Worm (Caenorhabditis elegans) whole organism, midembryonic: ENCODE data around the gene eas-1.

ENCODE experiments used
- T22C8.4 ChIP-seq: fragments of 200-800 bp; sonication (Bioruptor generic); IDR thresholded peaks from 2 replicates; pipeline ENCODE4 v1.3.6; 2022; ENCODE audit warnings: missing genetic modification characterization, missing compliant biosample characterization
- cog-1 ChIP-seq: sonication (generic microtip); optimal IDR thresholded peaks from 2 replicates; lab custom pipeline; 2016; ENCODE audit warnings: missing genetic modification characterization, missing compliant biosample characterization
- flt-1 ChIP-seq: fragments of 200-800 bp; sonication (Bioruptor generic); IDR thresholded peaks from 2 replicates; pipeline ENCODE4 v1.3.6; 2022; ENCODE audit warnings: missing genetic modification characterization, missing compliant biosample characterization
- klf-2 ChIP-seq: fragments of 200-800 bp; sonication (Bioruptor generic); conservative IDR thresholded peaks from 2 replicates; pipeline ENCODE4 v1.3.6; 2022; ENCODE audit warnings: missing genetic modification reagents, missing genetic modification characterization, missing compliant biosample characterization
- med-1 ChIP-seq: sonication (generic microtip); optimal IDR thresholded peaks from 2 replicates; lab custom pipeline; 2017; ENCODE audit warnings: missing genetic modification characterization, mild to moderate bottlenecking, missing compliant biosample characterization, antibody characterized with exemption, missing genetic modification reagents; ENCODE audit not compliant: insufficient read depth
- ref-1 ChIP-seq: fragments of 200-800 bp; sonication (Bioruptor generic); conservative IDR thresholded peaks from 2 replicates; pipeline ENCODE4 v1.3.6; 2022; ENCODE audit warnings: missing genetic modification reagents, missing genetic modification characterization, missing compliant biosample characterization
- tab-1 ChIP-seq: fragments of 200-800 bp; sonication (Bioruptor generic); IDR thresholded peaks from 2 replicates; pipeline ENCODE4 v1.3.6; 2022; ENCODE audit warnings: missing genetic modification characterization, missing compliant biosample characterization
- ztf-23 ChIP-seq: fragments of 200-800 bp; sonication (Bioruptor generic); IDR thresholded peaks from 2 replicates; pipeline ENCODE4 v1.3.6; 2022; ENCODE audit warnings: missing genetic modification reagents, missing genetic modification characterization, missing compliant biosample characterization
- ztf-29 ChIP-seq: fragments of 200-800 bp; sonication (Bioruptor generic); IDR thresholded peaks from 2 replicates; pipeline ENCODE4 v1.3.6; 2022; ENCODE audit warnings: missing genetic modification reagents, missing genetic modification characterization, missing compliant biosample characterization

The eas-1 gene

ce11 chrII:4736585-4736984, 3.6 kb upstream of the eas-1 start:
- no peak for TF ChIP-seq cog-1 (tag; lab: Kevin White, UChicago)
- TF ChIP-seq flt-1 (GFP tag; lab: Robert Waterston, UW) = no peak
- no peak for TF ChIP-seq ref-1 (GFP tag; lab: Robert Waterston, UW)
- TF ChIP-seq T22C8.4 (GFP tag; lab: Robert Waterston, UW) = no peak
- no peak for TF ChIP-seq ztf-29
- no peak for TF ChIP-seq tab-1 (GFP tag; lab: Robert Waterston, UW)
- no peak for TF ChIP-seq ztf-23 (GFP tag; lab: Robert Waterston, UW)

ce11 chrII:4737348-4737747, 2.9 kb upstream of the eas-1 start, which contains the start of gene ctsa-1.1:
Gene ctsa-1.1, plus strand, starts transcription at chrII:4737648.
- TF ChIP-seq ztf-29 (no peak), ztf-23 (GFP tag; lab: Robert Waterston, UW) (no peak), ref-1 (GFP tag; lab: Robert Waterston, UW) (no peak), cog-1 (tag; lab: Kevin White, UChicago) (no peak), tab-1 (GFP tag; lab: Robert Waterston, UW) (no peak), T22C8.4 (GFP tag; lab: Robert Waterston, UW) (no peak), flt-1 (GFP tag; lab: Robert Waterston, UW) (no peak), med-1 (GFP tag; lab: Kevin White, UChicago) (no peak), klf-2 (GFP tag; lab: Robert Waterston, UW) (no peak)

- no peak for TF ChIP-seq flt-1 (GFP tag; lab: Robert Waterston, UW)
Measured at ce11 chrII:4741527-4742187, 1.4 kb downstream of the eas-1 start, which contains the start of gene acs-11. Gene acs-11, plus strand, starts transcription at chrII:4742137.

DNA sequence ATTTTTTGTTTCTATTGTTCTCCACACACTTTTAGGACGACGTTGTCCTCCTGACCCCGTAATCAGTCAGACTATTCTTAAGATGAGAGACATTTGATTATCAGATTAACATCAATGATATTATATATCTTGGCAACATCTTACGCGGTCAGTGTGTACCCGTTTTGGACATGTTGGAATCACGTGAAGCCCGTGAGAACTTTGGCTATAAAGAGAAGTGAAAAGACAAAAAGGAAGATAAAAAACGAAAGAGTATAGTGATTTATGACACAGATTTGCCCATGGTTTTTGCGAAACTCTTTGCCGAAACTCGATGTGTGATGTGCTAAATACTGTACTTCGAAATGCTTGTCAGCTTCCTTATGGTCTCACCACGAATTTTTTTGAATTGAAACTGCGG, 5.1 kb downstream of the eas-1 start:
- TF ChIP-seq T22C8.4 (GFP tag; lab: Robert Waterston, UW) (no peak), med-1 (GFP tag; lab: Kevin White, UChicago) (no peak), ztf-23 (GFP tag; lab: Robert Waterston, UW) (no peak), tab-1 (GFP tag; lab: Robert Waterston, UW) (no peak), ztf-29 (no peak), cog-1 (tag; lab: Kevin White, UChicago) (no peak), flt-1 (GFP tag; lab: Robert Waterston, UW) (no peak), ref-1 (GFP tag; lab: Robert Waterston, UW) (no peak), klf-2 (GFP tag; lab: Robert Waterston, UW) (no peak)

DNA sequence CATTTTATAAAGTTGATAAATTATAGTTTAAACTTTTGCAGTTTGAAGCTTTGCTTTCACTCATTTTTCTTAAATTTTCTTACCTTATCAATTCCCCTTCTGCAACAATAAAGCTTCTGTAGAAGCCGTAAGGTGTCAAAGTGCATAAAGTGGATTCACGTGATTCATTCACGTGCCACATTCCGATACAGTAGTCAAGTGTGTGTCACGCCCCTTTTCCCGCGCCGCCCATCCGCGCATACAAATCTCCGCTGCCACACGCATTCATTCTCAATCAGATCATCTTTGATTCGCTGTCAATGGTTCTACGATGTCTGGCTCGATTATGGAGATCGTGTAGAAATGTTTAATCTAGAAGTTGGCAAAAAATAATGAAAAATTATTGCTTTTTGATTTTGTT, 6.9 kb downstream of the eas-1 start:
- TF ChIP-seq ref-1 (GFP tag; lab: Robert Waterston, UW) (no peak), med-1 (GFP tag; lab: Kevin White, UChicago) (no peak), klf-2 (GFP tag; lab: Robert Waterston, UW) (no peak), cog-1 (tag; lab: Kevin White, UChicago) (no peak), flt-1 (GFP tag; lab: Robert Waterston, UW) (no peak), tab-1 (GFP tag; lab: Robert Waterston, UW) (no peak), T22C8.4 (GFP tag; lab: Robert Waterston, UW) (no peak), ztf-29 (no peak), ztf-23 (GFP tag; lab: Robert Waterston, UW) (no peak)

- TF ChIP-seq flt-1 (GFP tag; lab: Robert Waterston, UW) (no peak), klf-2 (GFP tag; lab: Robert Waterston, UW) (no peak), cog-1 (tag; lab: Kevin White, UChicago) (no peak), ztf-23 (GFP tag; lab: Robert Waterston, UW) (no peak), med-1 (GFP tag; lab: Kevin White, UChicago) (no peak), ztf-29 (no peak), tab-1 (GFP tag; lab: Robert Waterston, UW) (no peak), ref-1 (GFP tag; lab: Robert Waterston, UW) (no peak)
Measured at ce11 chrII:4747697-4748096, 7.5 kb downstream of the eas-1 start.

- TF ChIP-seq med-1 (GFP tag; lab: Kevin White, UChicago) (no peak), tab-1 (GFP tag; lab: Robert Waterston, UW) (no peak), ztf-23 (GFP tag; lab: Robert Waterston, UW) (no peak)
Measured at ce11 chrII:4748374-4748773, 8.2 kb downstream of the eas-1 start.

DNA sequence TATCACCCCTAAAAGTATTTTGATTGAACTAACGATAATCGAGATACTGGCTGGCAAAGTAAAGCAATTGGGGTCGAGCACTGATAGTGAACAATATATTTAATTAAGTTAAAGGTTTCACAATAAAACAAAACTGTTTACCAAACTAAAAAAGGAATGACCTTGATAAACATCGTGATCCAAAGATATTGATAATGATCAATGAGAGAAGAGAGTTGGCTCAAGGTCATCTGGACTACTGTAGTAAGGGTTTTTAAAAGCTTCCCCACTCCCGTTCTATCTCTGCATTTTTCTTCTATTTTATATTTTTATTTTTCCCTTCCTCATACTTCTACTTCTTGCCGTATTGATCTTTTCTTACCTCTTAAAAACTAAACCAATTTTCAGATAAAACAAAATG, 9.4 kb downstream of the eas-1 start, which contains the start of gene F41C3.2:
Gene F41C3.2, plus strand, starts transcription at position 388 of the 400 bp plus-strand sequence.
- TF ChIP-seq ztf-23 (GFP tag; lab: Robert Waterston, UW) = no peak
- TF ChIP-seq med-1 (GFP tag; lab: Kevin White, UChicago) = no peak
- no peak for TF ChIP-seq cog-1 (tag; lab: Kevin White, UChicago)
- TF ChIP-seq tab-1 (GFP tag; lab: Robert Waterston, UW) = no peak
- TF ChIP-seq ref-1 (GFP tag; lab: Robert Waterston, UW) = no peak
- no peak for TF ChIP-seq ztf-29
- no peak for TF ChIP-seq flt-1 (GFP tag; lab: Robert Waterston, UW)
- no peak for TF ChIP-seq klf-2 (GFP tag; lab: Robert Waterston, UW)
- no peak for TF ChIP-seq T22C8.4 (GFP tag; lab: Robert Waterston, UW)

ce11 chrII:4752257-4752728, 12.1 kb downstream of the eas-1 start, which contains the start of gene F41C3.1:
Gene F41C3.1, plus strand, starts transcription at chrII:4752307.
- TF ChIP-seq ztf-29 (no peak), klf-2 (GFP tag; lab: Robert Waterston, UW) (no peak), T22C8.4 (GFP tag; lab: Robert Waterston, UW) (no peak)
